Worm (Caenorhabditis elegans) whole organism, L2 larva: ENCODE data around the gene plp-2.

Source experiments
- C34F6.9 ChIP-seq: fragments of 150-350 bp; optimal IDR thresholded peaks from 2 replicates; lab custom pipeline; 2014; ENCODE audit warnings: missing biosample characterization, missing genetic modification characterization
- aly-2 ChIP-seq: fragments of 150-350 bp; optimal IDR thresholded peaks from 2 replicates; lab custom pipeline; 2014; ENCODE audit warnings: missing biosample characterization, missing genetic modification characterization
- gmeb-1 ChIP-seq: fragments of 150-350 bp; optimal IDR thresholded peaks from 2 replicates; lab custom pipeline; 2014; ENCODE audit warnings: missing biosample characterization, missing genetic modification characterization
- lin-13 ChIP-seq: fragments of 150-350 bp; optimal IDR thresholded peaks from 2 replicates; lab custom pipeline; 2014; ENCODE audit warnings: missing biosample characterization, missing genetic modification reagents, missing genetic modification characterization
- lsy-2 ChIP-seq, 2 experiments: fragments of 150-350 bp in 1 of 2; sonication (generic microtip) in 1 of 2; optimal IDR thresholded peaks; 2 replicates each; lab custom pipeline; 2014 to 2017; ENCODE audit warnings: missing biosample characterization in 2 of 2, missing genetic modification characterization in 2 of 2
- nhr-11 ChIP-seq: fragments of 150-350 bp; optimal IDR thresholded peaks from 2 replicates; lab custom pipeline; 2014; ENCODE audit warnings: missing biosample characterization, missing genetic modification characterization
- nhr-6 ChIP-seq: fragments of 150-350 bp; optimal IDR thresholded peaks from 2 replicates; lab custom pipeline; 2014; ENCODE audit warnings: missing biosample characterization, missing genetic modification characterization
- skn-1 ChIP-seq: sonication (generic microtip); optimal IDR thresholded peaks from 2 replicates; lab custom pipeline; 2017; ENCODE audit warnings: missing biosample characterization, missing genetic modification characterization
- unc-62 ChIP-seq: fragments of 150-350 bp; optimal IDR thresholded peaks from 2 replicates; lab custom pipeline; 2014; ENCODE audit warnings: missing biosample characterization, missing genetic modification reagents, missing genetic modification characterization

DNA sequence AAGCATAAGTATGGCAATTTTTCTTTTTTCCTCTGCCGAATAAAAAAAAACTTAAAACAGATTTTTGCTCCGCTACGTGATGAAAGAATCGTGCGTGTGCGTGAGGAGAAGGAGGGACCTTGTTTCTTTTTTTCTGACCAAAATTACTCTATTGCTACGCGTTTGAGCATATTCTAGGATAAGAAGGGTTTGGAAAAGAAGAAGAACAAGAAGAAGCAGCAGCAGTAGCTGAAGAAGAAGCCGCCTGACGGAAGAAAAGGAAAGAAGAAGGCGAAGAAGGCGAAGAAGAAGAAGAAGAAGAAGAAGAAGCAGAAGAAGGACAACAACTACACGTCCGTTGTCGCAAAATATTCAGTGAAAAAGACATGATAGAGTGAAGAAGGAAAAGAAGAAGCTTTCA is 33.5 kb upstream of the plp-2 start:
- TF ChIP-seq skn-1 (no peak), aly-2 (tag; lab: Kevin White, UChicago) (no peak), C34F6.9 (no peak), unc-62 (GFP tag; lab: Kevin White, UChicago) (no peak), lsy-2 (tag; optimal IDR thresholded peaks at IDR 0.05; lab: Kevin White, UChicago) (no peak), nhr-11 (no peak), lin-13 (GFP tag; lab: Kevin White, UChicago) (no peak), gmeb-1 (tag; lab: Kevin White, UChicago) (no peak), nhr-6 (tag; lab: Kevin White, UChicago) (no peak)
